Worm (Caenorhabditis elegans): Measurements from ENCODE around the gene ZK1248.15.

- TF ChIP-seq nhr-77 (tag; optimal IDR thresholded peaks at IDR 0.05) (no peak), spr-1 (tag; optimal IDR thresholded peaks at IDR 0.05) (no peak), fkh-10 (GFP tag; optimal IDR thresholded peaks at IDR 0.05) (no peak), fos-1 (tag; optimal IDR thresholded peaks at IDR 0.05) (no peak)
Observed at ce11 chrII:5876053-5876452, 37.7 kb upstream of the ZK1248.15 start, which contains the start of gene F55C12.6.

Measured in whole organism, L4 larva.